Fruit fly (Drosophila melanogaster) whole organism, wandering third instar larva: ENCODE results near the gene CG10376.

Experiments used
- Abd-B ChIP-seq: fragments of >200 bp; optimal IDR thresholded peaks from 2 replicates; lab custom pipeline; 2017; ENCODE audit warnings: missing biosample characterization, missing genetic modification characterization
- CG32264 ChIP-seq: fragments of 200-800 bp; sonication (Bioruptor generic); optimal IDR thresholded peaks from 2 replicates; lab custom pipeline; 2016; ENCODE audit warnings: missing biosample characterization, missing genetic modification characterization
- CG9705 ChIP-seq: fragments of 200-800 bp; sonication (Bioruptor generic); optimal IDR thresholded peaks from 2 replicates; lab custom pipeline; 2018; ENCODE audit warnings: missing biosample characterization, mild to moderate bottlenecking, missing genetic modification characterization
- CrebA ChIP-seq: fragments of 200-800 bp; sonication (Bioruptor generic); optimal IDR thresholded peaks from 2 replicates; lab custom pipeline; 2016; ENCODE audit warnings: missing biosample characterization, mild to moderate bottlenecking, missing genetic modification characterization, borderline replicate concordance
- Dfd ChIP-seq: fragments of >200 bp; optimal IDR thresholded peaks from 2 replicates; lab custom pipeline; 2017; ENCODE audit warnings: missing biosample characterization, missing genetic modification characterization
- Dif ChIP-seq: fragments of 200-275, 200-300 bp; sonication (Bioruptor generic); optimal IDR thresholded peaks from 2 replicates; lab custom pipeline; 2018; ENCODE audit warnings: missing biosample characterization, missing genetic modification characterization; ENCODE audit not compliant: partially characterized antibody
- GATAd ChIP-seq: sonication (Bioruptor generic); optimal IDR thresholded peaks from 2 replicates; lab custom pipeline; 2016; ENCODE audit warnings: missing biosample characterization, missing genetic modification characterization
- HLH106 ChIP-seq: fragments of 200-800 bp; optimal IDR thresholded peaks from 3 replicates; lab custom pipeline; 2019; ENCODE audit warnings: missing biosample characterization, mild to moderate bottlenecking, missing genetic modification characterization, moderate library complexity
- Hnf4 ChIP-seq: fragments of 200-800 bp; sonication (Bioruptor generic); optimal IDR thresholded peaks from 2 replicates; lab custom pipeline; 2016; ENCODE audit warnings: missing biosample characterization, mild to moderate bottlenecking, missing genetic modification characterization
- Hr78 ChIP-seq: fragments of >200 bp; optimal IDR thresholded peaks from 2 replicates; lab custom pipeline; 2017; ENCODE audit warnings: missing biosample characterization, missing genetic modification characterization
- Hr83 ChIP-seq: fragments of 200-300 bp; sonication (Bioruptor generic); optimal IDR thresholded peaks from 2 replicates; lab custom pipeline; 2016; ENCODE audit warnings: missing biosample characterization, mild to moderate bottlenecking, missing genetic modification characterization, moderate library complexity; ENCODE audit not compliant: poor library complexity, severe bottlenecking
- Jra ChIP-seq: sonication (Bioruptor generic); optimal IDR thresholded peaks from 2 replicates; lab custom pipeline; 2016; ENCODE audit warnings: missing biosample characterization, missing genetic modification characterization
- Mio ChIP-seq: sonication (Bioruptor generic); optimal IDR thresholded peaks from 2 replicates; lab custom pipeline; 2016; ENCODE audit warnings: missing biosample characterization, missing genetic modification characterization
- Myc ChIP-seq: fragments of >200 bp; optimal IDR thresholded peaks from 2 replicates; lab custom pipeline; 2017
- N ChIP-seq: fragments of >200 bp; optimal IDR thresholded peaks from 2 replicates; lab custom pipeline; 2018; ENCODE audit warnings: missing biosample characterization, missing external identifiers, missing genetic modification characterization
- OdsH ChIP-seq: fragments of 200-800 bp; sonication (Bioruptor generic); optimal IDR thresholded peaks from 2 replicates; lab custom pipeline; 2016; ENCODE audit warnings: missing biosample characterization, mild to moderate bottlenecking, missing genetic modification characterization
- Rel ChIP-seq, 2 experiments: fragments of 200-800 bp; sonication (Bioruptor generic) in 1 of 2; optimal IDR thresholded peaks; 2 replicates in 1 of 2; 3 replicates in 1 of 2; lab custom pipeline; 2016 to 2019; ENCODE audit warnings: mild to moderate bottlenecking in 2 of 2, missing biosample characterization in 2 of 2, missing genetic modification characterization in 2 of 2, moderate library complexity in 1 of 2
- Sp1 ChIP-seq: fragments of 200-800 bp; sonication (Bioruptor generic); optimal IDR thresholded peaks from 3 replicates; lab custom pipeline; 2019; ENCODE audit warnings: missing biosample characterization, mild to moderate bottlenecking, missing genetic modification characterization, moderate library complexity
- Vsx2 ChIP-seq: fragments of 200-300, 225-300 bp; sonication (Bioruptor generic); optimal IDR thresholded peaks from 2 replicates; lab custom pipeline; 2018; ENCODE audit warnings: missing biosample characterization, missing genetic modification characterization; ENCODE audit not compliant: partially characterized antibody
- br ChIP-seq: fragments of 200-800 bp; sonication (Bioruptor generic); optimal IDR thresholded peaks from 2 replicates; lab custom pipeline; 2016; ENCODE audit warnings: missing biosample characterization, missing genetic modification characterization
- brk ChIP-seq: fragments of 200-800 bp; sonication (Bioruptor generic); optimal IDR thresholded peaks from 2 replicates; lab custom pipeline; 2016; ENCODE audit warnings: missing biosample characterization, mild to moderate bottlenecking, missing genetic modification characterization
- dl ChIP-seq, 2 experiments: fragments of 175-275, 200-275 bp in 1 of 2; fragments of 200-275 bp in 1 of 2; sonication (Bioruptor generic); optimal IDR thresholded peaks; lab custom pipeline; 2018; ENCODE audit warnings: mild to moderate bottlenecking in 2 of 2, missing biosample characterization in 2 of 2, missing genetic modification characterization in 2 of 2, moderate library complexity in 2 of 2; ENCODE audit not compliant: partially characterized antibody in 2 of 2, insufficient read depth in 1 of 2
- dmrt93B ChIP-seq: fragments of 200-800 bp; sonication (Bioruptor generic); optimal IDR thresholded peaks from 2 replicates; lab custom pipeline; 2018; ENCODE audit warnings: missing biosample characterization, mild to moderate bottlenecking, missing genetic modification characterization
- dsf ChIP-seq: sonication (Bioruptor generic); optimal IDR thresholded peaks from 2 replicates; lab custom pipeline; 2016; ENCODE audit warnings: missing biosample characterization, missing genetic modification characterization, borderline replicate concordance
- ey ChIP-seq: fragments of 200-800 bp; sonication (Bioruptor generic); optimal IDR thresholded peaks from 2 replicates; lab custom pipeline; 2016; ENCODE audit warnings: missing biosample characterization, missing genetic modification characterization
- foxo ChIP-seq, 2 experiments: fragments of 200-800 bp; sonication (Bioruptor generic); optimal IDR thresholded peaks; 2 replicates in 1 of 2; 3 replicates in 1 of 2; lab custom pipeline; 2016 to 2017; ENCODE audit warnings: missing biosample characterization in 2 of 2, missing genetic modification characterization in 2 of 2
- fru ChIP-seq: fragments of 200-800 bp; sonication (Bioruptor generic); optimal IDR thresholded peaks from 3 replicates; lab custom pipeline; 2016; ENCODE audit warnings: missing biosample characterization, mild to moderate bottlenecking, missing genetic modification characterization
- h ChIP-seq: fragments of 200-800 bp; sonication (Bioruptor generic); optimal IDR thresholded peaks from 3 replicates; lab custom pipeline; 2016; ENCODE audit warnings: missing biosample characterization, mild to moderate bottlenecking, missing genetic modification characterization
- jim ChIP-seq: fragments of 175-275, 200-325 bp; sonication (Bioruptor generic); optimal IDR thresholded peaks from 2 replicates; lab custom pipeline; 2016; ENCODE audit warnings: missing biosample characterization, mild to moderate bottlenecking, missing genetic modification characterization
- lola ChIP-seq: fragments of >200 bp; optimal IDR thresholded peaks from 2 replicates; lab custom pipeline; 2017; ENCODE audit warnings: missing biosample characterization, missing genetic modification characterization
- pan ChIP-seq: fragments of >200 bp; optimal IDR thresholded peaks from 2 replicates; lab custom pipeline; 2017
- psq ChIP-seq: fragments of 200-800 bp; sonication (Bioruptor generic); optimal IDR thresholded peaks from 3 replicates; lab custom pipeline; 2017; ENCODE audit warnings: missing biosample characterization, mild to moderate bottlenecking, missing genetic modification characterization, moderate library complexity
- rgr ChIP-seq: fragments of 200-800 bp; sonication (Bioruptor generic); optimal IDR thresholded peaks from 3 replicates; lab custom pipeline; 2016; ENCODE audit warnings: missing biosample characterization, mild to moderate bottlenecking, missing genetic modification characterization
- sage ChIP-seq: fragments of 200-800 bp; sonication (Bioruptor generic); optimal IDR thresholded peaks from 2 replicates; lab custom pipeline; 2016; ENCODE audit warnings: missing biosample characterization, mild to moderate bottlenecking, missing genetic modification characterization
- sv ChIP-seq: fragments of 200-800 bp; sonication (Bioruptor generic); optimal IDR thresholded peaks from 3 replicates; lab custom pipeline; 2016; ENCODE audit warnings: missing biosample characterization, missing genetic modification characterization
- tai ChIP-seq: sonication (Bioruptor generic); optimal IDR thresholded peaks from 2 replicates; lab custom pipeline; 2016; ENCODE audit warnings: missing biosample characterization, missing genetic modification characterization
- usp ChIP-seq: fragments of >200 bp; optimal IDR thresholded peaks from 2 replicates; lab custom pipeline; 2017; ENCODE audit warnings: missing biosample characterization, missing genetic modification characterization
- woc ChIP-seq: sonication (Bioruptor generic); optimal IDR thresholded peaks from 2 replicates; lab custom pipeline; 2016; ENCODE audit warnings: missing biosample characterization, mild to moderate bottlenecking, missing genetic modification characterization

The CG10376 gene

dm6 chr2L:18702721-18703488 is at the start of gene CG10376, which contains the start of gene CG10343:
Gene CG10376, minus strand, starts transcription at chr2L:18703105.
Gene CG10343, plus strand, starts transcription at chr2L:18703473.
- TF ChIP-seq lola (GFP tag; lab: Kevin White, UChicago) = no peak
- TF ChIP-seq tai (GFP tag; lab: Kevin White, UChicago) = no peak
- peak; percentile 9 for TF ChIP-seq Myc (lab: Kevin White, UChicago)
- TF ChIP-seq sv (GFP tag; lab: Kevin White, UChicago) = peak; percentile 34
- TF ChIP-seq h (GFP tag; lab: Kevin White, UChicago) = peak; percentile 68
- TF ChIP-seq Dfd (GFP tag; lab: Kevin White, UChicago) = no peak
- peak; percentile 90 for TF ChIP-seq Hr78 (GFP tag; lab: Kevin White, UChicago)
- peak; percentile 70 for TF ChIP-seq fru (GFP tag; lab: Kevin White, UChicago)
- TF ChIP-seq psq (GFP tag; lab: Kevin White, UChicago) = peak; percentile 85
- no peak for TF ChIP-seq CrebA (GFP tag; lab: Kevin White, UChicago)
- peak; percentile 56 for TF ChIP-seq ey
- no peak for TF ChIP-seq Hr83 (GFP tag; lab: Kevin White, UChicago)
- TF ChIP-seq dmrt93B (GFP tag; lab: Kevin White, UChicago) = peak; percentile 83
- peak; percentile 71 for TF ChIP-seq OdsH (GFP tag; lab: Kevin White, UChicago)
- TF ChIP-seq br (GFP tag; lab: Kevin White, UChicago) = no peak
- no peak for TF ChIP-seq jim (GFP tag; lab: Kevin White, UChicago)
- no peak for TF ChIP-seq CG32264 (GFP tag; lab: Kevin White, UChicago)
- peak; percentile 87 for TF ChIP-seq Sp1 (GFP tag; lab: Kevin White, UChicago)
- no peak for TF ChIP-seq Abd-B (GFP tag; lab: Kevin White, UChicago)
- TF ChIP-seq dl (GFP tag; optimal IDR thresholded peaks at IDR 0.05; lab: Kevin White, UChicago; ENCODE audit: insufficient read depth in 1 of 2, partially characterized antibody in 2 of 2) = no peak
- TF ChIP-seq dsf = no peak
- no peak for TF ChIP-seq Mio (GFP tag; lab: Kevin White, UChicago)
- no peak for TF ChIP-seq Rel (GFP tag; optimal IDR thresholded peaks at IDR 0.05; lab: Kevin White, UChicago)
- TF ChIP-seq Rel (tag; optimal IDR thresholded peaks at IDR 0.05; lab: Kevin White, UChicago) = peak; percentile 62
- no peak for TF ChIP-seq usp (GFP tag; lab: Kevin White, UChicago)
- TF ChIP-seq brk = no peak
- TF ChIP-seq Hnf4 (GFP tag; lab: Kevin White, UChicago) = peak; percentile 57
- TF ChIP-seq sage (GFP tag; lab: Kevin White, UChicago) = no peak
- peak; percentile 77 for TF ChIP-seq rgr (GFP tag; lab: Kevin White, UChicago)
- TF ChIP-seq foxo (GFP tag; optimal IDR thresholded peaks at IDR 0.05; lab: Kevin White, UChicago) = peak in 1 of 2 experiments; percentile 85
- TF ChIP-seq pan (lab: Kevin White, UChicago) = no peak
- TF ChIP-seq GATAd (GFP tag; lab: Kevin White, UChicago) = no peak
- peak; percentile 98 for TF ChIP-seq N (GFP tag; lab: Kevin White, UChicago)
- no peak for TF ChIP-seq Jra
- no peak for TF ChIP-seq Vsx2
- no peak for TF ChIP-seq Dif (GFP tag; lab: Kevin White, UChicago)
- peak; percentile 76 for TF ChIP-seq woc (GFP tag; lab: Kevin White, UChicago)
- TF ChIP-seq CG9705 (GFP tag; lab: Kevin White, UChicago) = peak; percentile 79
- TF ChIP-seq HLH106 = peak; percentile 92

DNA sequence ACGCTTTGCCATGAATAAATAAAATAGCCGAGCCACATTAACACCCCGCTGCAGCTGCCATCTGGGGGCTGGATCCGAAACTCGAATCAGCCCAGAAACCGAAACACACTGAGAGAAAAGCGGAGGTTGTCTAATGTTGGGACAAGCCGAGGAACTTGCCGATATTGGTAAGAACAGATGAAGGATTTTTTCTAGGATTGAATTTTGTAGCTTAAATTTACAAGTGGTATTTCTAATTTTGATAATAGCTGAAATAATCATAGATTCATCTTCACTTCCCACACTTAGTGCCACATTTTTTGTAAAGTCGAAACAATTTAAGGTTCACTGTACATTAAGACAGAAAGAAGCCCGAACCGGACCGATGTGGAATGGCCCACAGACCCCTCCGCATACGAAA is 49.1 kb upstream of the CG10376 start:
- TF ChIP-seq ey = no peak
- no peak for TF ChIP-seq sv (GFP tag; lab: Kevin White, UChicago)
- TF ChIP-seq dmrt93B (GFP tag; lab: Kevin White, UChicago) = no peak
- TF ChIP-seq Jra = no peak
- TF ChIP-seq GATAd (GFP tag; lab: Kevin White, UChicago) = no peak
- no peak for TF ChIP-seq psq (GFP tag; lab: Kevin White, UChicago)
- TF ChIP-seq CG32264 (GFP tag; lab: Kevin White, UChicago) = no peak
- TF ChIP-seq Rel (GFP tag; optimal IDR thresholded peaks at IDR 0.05; lab: Kevin White, UChicago) = no peak
- TF ChIP-seq Rel (tag; optimal IDR thresholded peaks at IDR 0.05; lab: Kevin White, UChicago) = no peak
- no peak for TF ChIP-seq h (GFP tag; lab: Kevin White, UChicago)
- no peak for TF ChIP-seq HLH106
- TF ChIP-seq, all 38 proteins: peak for 0
